Fruit fly (Drosophila melanogaster): ENCODE measurements around the gene inaF-C.

inaF-C gene

DNA sequence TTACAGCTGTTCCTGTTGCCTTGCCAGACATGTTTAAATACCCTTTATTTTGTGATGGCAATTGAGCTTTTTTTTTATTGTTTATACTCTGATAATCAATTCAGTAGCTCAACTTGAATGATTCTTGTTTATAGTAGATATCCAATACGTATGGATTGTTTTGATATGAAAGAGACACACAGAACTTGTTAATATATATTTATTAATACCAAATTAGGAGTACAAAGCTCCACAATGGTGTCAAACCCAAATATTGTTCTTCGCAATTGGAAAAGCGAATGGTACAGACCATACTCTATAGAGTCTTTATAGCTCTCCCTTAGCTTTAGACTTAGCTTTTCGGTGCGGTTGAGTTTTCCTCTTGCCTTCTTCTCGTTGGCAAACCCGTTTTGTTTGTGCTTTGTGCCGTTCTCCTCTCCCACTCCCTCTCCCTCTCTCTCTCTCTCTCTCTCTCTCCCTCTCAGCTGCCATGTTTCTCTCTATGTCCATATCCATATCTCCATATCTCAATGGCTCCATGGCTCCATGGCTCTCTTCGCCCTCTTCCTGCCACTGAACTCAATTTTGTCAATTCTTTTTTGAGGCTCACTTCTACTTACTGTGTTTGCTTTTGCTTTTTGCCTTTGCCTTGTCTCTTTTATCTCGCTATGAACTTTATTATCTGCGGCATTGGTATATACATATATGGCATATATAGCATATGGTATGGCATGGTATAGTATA is 45.5 kb downstream of the inaF-C start (continued):
- TF ChIP-seq CG15011 (GFP tag; optimal IDR thresholded peaks at IDR 0.05) (peak; percentile 38), CG7963 (GFP tag; IDR thresholded peaks at IDR 0.05; ENCODE audit: partially characterized antibody) (no peak), Abd-B (GFP tag; optimal IDR thresholded peaks at IDR 0.05) (no peak), CG1647 (GFP tag; optimal IDR thresholded peaks at IDR 0.05) (no peak), Lim3 (GFP tag; IDR thresholded peaks at IDR 0.05) (no peak), CG4328 (GFP tag; optimal IDR thresholded peaks at IDR 0.05) (peak; percentile 30), CG4707 (GFP tag; optimal IDR thresholded peaks at IDR 0.05) (peak; percentile 53), gcm (GFP tag; optimal IDR thresholded peaks at IDR 0.05) (peak; percentile 30), ssp (GFP tag; IDR thresholded peaks at IDR 0.05) (no peak), CG11723 (GFP tag; optimal IDR thresholded peaks at IDR 0.05) (no peak), esg (GFP tag; conservative IDR thresholded peaks at IDR 0.05) (no peak), CG6683 (GFP tag; optimal IDR thresholded peaks at IDR 0.05) (peak; percentile 61), repo (GFP tag; optimal IDR thresholded peaks at IDR 0.05) (peak; percentile 31), CG17829 (tag; optimal IDR thresholded peaks at IDR 0.05) (no peak), CG7745 (tag; optimal IDR thresholded peaks at IDR 0.05) (no peak), tll (GFP tag; optimal IDR thresholded peaks at IDR 0.05) (no peak), Doc2 (GFP tag; IDR thresholded peaks at IDR 0.05) (no peak), Meics (GFP tag; optimal IDR thresholded peaks at IDR 0.05) (peak; percentile 49), CG3726 (GFP tag; IDR thresholded peaks at IDR 0.05) (no peak), CG11456 (GFP tag; IDR thresholded peaks at IDR 0.05) (no peak), CG2712 (tag; optimal IDR thresholded peaks at IDR 0.05) (no peak), ranshi (GFP tag; IDR thresholded peaks at IDR 0.05) (peak; percentile 41; the same call in 1 of the 2 replicates), CG9727 (GFP tag; optimal IDR thresholded peaks at IDR 0.05) (peak; percentile 5), CG4820 (GFP tag; optimal IDR thresholded peaks at IDR 0.05) (no peak), cas (GFP tag; IDR thresholded peaks at IDR 0.05) (no peak; the same call in 1 of the 2 replicates), grn (GFP tag; optimal IDR thresholded peaks at IDR 0.05) (peak; percentile 82), CG30403 (GFP tag; optimal IDR thresholded peaks at IDR 0.05) (no peak), CG11093 (GFP tag; IDR thresholded peaks at IDR 0.05) (no peak), CG13775 (GFP tag; optimal IDR thresholded peaks at IDR 0.05) (no peak), CkIIα-i1 (GFP tag; IDR thresholded peaks at IDR 0.05) (no peak), fd3F (GFP tag; optimal IDR thresholded peaks at IDR 0.05) (no peak), twi (tag; optimal IDR thresholded peaks at IDR 0.05) (no peak), toy (GFP tag; IDR thresholded peaks at IDR 0.05) (no peak), CG12391 (tag; optimal IDR thresholded peaks at IDR 0.05) (no peak), CG10979 (tag; optimal IDR thresholded peaks at IDR 0.05) (no peak), CG15073 (GFP tag; optimal IDR thresholded peaks at IDR 0.05) (no peak), ara (GFP tag; IDR thresholded peaks at IDR 0.05) (no peak), tin (GFP tag; optimal IDR thresholded peaks at IDR 0.05) (no peak), Dfd (GFP tag; optimal IDR thresholded peaks at IDR 0.05) (no peak), CG8089 (GFP tag; optimal IDR thresholded peaks at IDR 0.05) (no peak), dm (GFP tag; optimal IDR thresholded peaks at IDR 0.05) (no peak), CG31441 (GFP tag; IDR thresholded peaks at IDR 0.05) (no peak), Myb (GFP tag; optimal IDR thresholded peaks at IDR 0.05) (no peak), pnt (GFP tag; optimal IDR thresholded peaks at IDR 0.05) (no peak), mam (GFP tag; optimal IDR thresholded peaks at IDR 0.05) (no peak), knrl (GFP tag; IDR thresholded peaks at IDR 0.05; ENCODE audit: partially characterized antibody) (no peak), CG4404 (GFP tag; IDR thresholded peaks at IDR 0.05) (no peak), nmo (GFP tag; optimal IDR thresholded peaks at IDR 0.05) (no peak), tio (GFP tag; optimal IDR thresholded peaks at IDR 0.05) (no peak), Dref (GFP tag; IDR thresholded peaks at IDR 0.05) (no peak), Hmx (GFP tag; optimal IDR thresholded peaks at IDR 0.05) (no peak)
